Worm (Caenorhabditis elegans) whole organism, L1 larva: ENCODE results near the gene dyci-1.
A peak's percentile ranks its signal among the peaks of the same experiment; 100 is the strongest.

Experiments used
- C16A3.4 ChIP-seq: fragments of 150-350 bp; optimal IDR thresholded peaks from 2 replicates; lab custom pipeline; 2014; ENCODE audit warnings: missing biosample characterization, missing genetic modification characterization
- Y116A8C.19 ChIP-seq: sonication (generic microtip); optimal IDR thresholded peaks from 2 replicates; lab custom pipeline; 2016; ENCODE audit warnings: missing compliant biosample characterization, missing genetic modification characterization, borderline replicate concordance
- ama-1 ChIP-seq: fragments of 150-350 bp; optimal IDR thresholded peaks from 2 replicates; lab custom pipeline; 2014
- blmp-1 ChIP-seq: fragments of 150-350 bp; optimal IDR thresholded peaks from 2 replicates; lab custom pipeline; 2014; ENCODE audit warnings: missing biosample characterization, missing genetic modification characterization
- ceh-63 ChIP-seq: fragments of 200-800 bp; sonication (Bioruptor generic); optimal IDR thresholded peaks from 2 replicates; lab custom pipeline; 2018; ENCODE audit warnings: mild to moderate bottlenecking, missing genetic modification characterization, missing compliant biosample characterization
- ceh-8 ChIP-seq: fragments of 200-800 bp; sonication (Bioruptor generic); optimal IDR thresholded peaks from 2 replicates; lab custom pipeline; 2018; ENCODE audit warnings: mild to moderate bottlenecking, missing genetic modification characterization, moderate library complexity, missing compliant biosample characterization
- ceh-82 ChIP-seq, 3 experiments: fragments of 150-350 bp in 1 of 3; sonication (generic microtip) in 2 of 3; optimal IDR thresholded peaks; 2 replicates each; lab custom pipeline; 2014 to 2017; ENCODE audit warnings: missing biosample characterization in 3 of 3, missing genetic modification characterization in 3 of 3
- ceh-90 ChIP-seq: sonication (generic microtip); optimal IDR thresholded peaks from 2 replicates; lab custom pipeline; 2016; ENCODE audit warnings: missing genetic modification characterization, missing compliant biosample characterization
- ces-1 ChIP-seq: fragments of 150-350 bp; optimal IDR thresholded peaks from 2 replicates; lab custom pipeline; 2014; ENCODE audit warnings: missing biosample characterization, missing genetic modification reagents, missing genetic modification characterization
- dpl-1 ChIP-seq, 3 experiments: fragments of 150-350 bp in 2 of 3; sonication (generic microtip) in 1 of 3; optimal IDR thresholded peaks; 2 replicates each; lab custom pipeline; 2014 to 2017; ENCODE audit warnings: missing biosample characterization in 3 of 3, missing genetic modification characterization in 3 of 3, missing genetic modification reagents in 3 of 3
- dsc-1 ChIP-seq: sonication (generic microtip); optimal IDR thresholded peaks from 2 replicates; lab custom pipeline; 2016; ENCODE audit warnings: mild to moderate bottlenecking, missing genetic modification characterization, missing compliant biosample characterization
- efl-3 ChIP-seq: fragments of 200-800 bp; sonication (Bioruptor generic); optimal IDR thresholded peaks from 2 replicates; lab custom pipeline; 2018; ENCODE audit warnings: mild to moderate bottlenecking, missing genetic modification characterization, missing compliant biosample characterization
- elt-2 ChIP-seq: sonication (generic microtip); optimal IDR thresholded peaks from 2 replicates; lab custom pipeline; 2016; ENCODE audit warnings: missing genetic modification characterization, mild to moderate bottlenecking, inconsistent platforms, missing compliant biosample characterization, missing genetic modification reagents
- ets-5 ChIP-seq: fragments of 200-800 bp; sonication (Bioruptor generic); IDR thresholded peaks from 2 replicates; pipeline ENCODE4 v1.3.6; 2022; ENCODE audit warnings: missing genetic modification characterization, missing compliant biosample characterization
- fkh-4 ChIP-seq: sonication (generic microtip); optimal IDR thresholded peaks from 2 replicates; lab custom pipeline; 2016; ENCODE audit warnings: missing compliant biosample characterization, missing genetic modification characterization, borderline replicate concordance
- jun-1 ChIP-seq: fragments of 150-350 bp; optimal IDR thresholded peaks from 2 replicates; lab custom pipeline; 2014; ENCODE audit warnings: missing biosample characterization, missing genetic modification reagents, missing genetic modification characterization
- lin-13 ChIP-seq: fragments of 150-350 bp; optimal IDR thresholded peaks from 2 replicates; lab custom pipeline; 2014; ENCODE audit warnings: missing biosample characterization, missing genetic modification reagents, missing genetic modification characterization
- lin-14 ChIP-seq: fragments of 200-800 bp; sonication (Bioruptor generic); optimal IDR thresholded peaks from 2 replicates; lab custom pipeline; 2018; ENCODE audit warnings: mild to moderate bottlenecking, missing genetic modification characterization, moderate library complexity, missing compliant biosample characterization
- lin-15B ChIP-seq: fragments of 150-350 bp; sonication (generic microtip); optimal IDR thresholded peaks from 3 replicates; lab custom pipeline; 2014; ENCODE audit warnings: missing biosample characterization, missing genetic modification characterization
- lin-35 ChIP-seq, 2 experiments: fragments of 150-350 bp; optimal IDR thresholded peaks; 2 replicates each; lab custom pipeline; 2014; ENCODE audit warnings: missing biosample characterization in 2 of 2, missing genetic modification characterization in 2 of 2, missing genetic modification reagents in 2 of 2
- lsy-2 ChIP-seq, 2 experiments: fragments of 150-350 bp; optimal IDR thresholded peaks; 2 replicates each; lab custom pipeline; 2014; ENCODE audit warnings: missing biosample characterization in 2 of 2, missing genetic modification characterization in 2 of 2
- mab-9 ChIP-seq: fragments of 200-800 bp; sonication (Bioruptor generic); IDR thresholded peaks from 2 replicates; pipeline ENCODE4 v1.3.6; 2022; ENCODE audit warnings: missing genetic modification reagents, missing genetic modification characterization, missing compliant biosample characterization
- mdl-1 ChIP-seq, 2 experiments: fragments of 150-350 bp; optimal IDR thresholded peaks; 2 replicates each; lab custom pipeline; 2014 to 2017; ENCODE audit warnings: missing biosample characterization in 2 of 2, missing genetic modification characterization in 2 of 2, inconsistent platforms in 1 of 2
- mep-1 ChIP-seq: fragments of 150-350 bp; optimal IDR thresholded peaks from 2 replicates; lab custom pipeline; 2014; ENCODE audit warnings: missing biosample characterization, missing genetic modification characterization
- nhr-19 ChIP-seq: fragments of 200-800 bp; sonication (Bioruptor generic); conservative IDR thresholded peaks from 2 replicates; pipeline ENCODE4 v1.3.6; 2022; ENCODE audit warnings: missing genetic modification characterization, missing compliant biosample characterization
- nhr-20 ChIP-seq: sonication (generic microtip); optimal IDR thresholded peaks from 2 replicates; lab custom pipeline; 2016; ENCODE audit warnings: mild to moderate bottlenecking, missing genetic modification characterization, missing compliant biosample characterization
- nhr-47 ChIP-seq: sonication (generic microtip); optimal IDR thresholded peaks from 2 replicates; lab custom pipeline; 2016; ENCODE audit warnings: mild to moderate bottlenecking, missing genetic modification characterization, moderate library complexity, missing compliant biosample characterization
- nhr-71 ChIP-seq: sonication (generic microtip); optimal IDR thresholded peaks from 2 replicates; lab custom pipeline; 2016; ENCODE audit warnings: mild to moderate bottlenecking, missing genetic modification characterization, moderate library complexity, missing compliant biosample characterization
- pag-3 ChIP-seq: sonication (generic microtip); optimal IDR thresholded peaks from 2 replicates; lab custom pipeline; 2017; ENCODE audit warnings: missing genetic modification characterization, mild to moderate bottlenecking, missing compliant biosample characterization, antibody characterized with exemption, borderline replicate concordance; ENCODE audit not compliant: insufficient read depth
- pqm-1 ChIP-seq: sonication (generic microtip); optimal IDR thresholded peaks from 3 replicates; lab custom pipeline; 2017; ENCODE audit warnings: missing biosample characterization, missing genetic modification characterization
- rnt-1 ChIP-seq: sonication (generic microtip); optimal IDR thresholded peaks from 2 replicates; lab custom pipeline; 2016; ENCODE audit warnings: mild to moderate bottlenecking, missing genetic modification characterization, moderate library complexity, missing compliant biosample characterization
- skn-1 ChIP-seq: fragments of 150-350 bp; optimal IDR thresholded peaks from 2 replicates; lab custom pipeline; 2014; ENCODE audit warnings: missing biosample characterization, missing genetic modification characterization
- snu-23 ChIP-seq: sonication (generic microtip); optimal IDR thresholded peaks from 2 replicates; lab custom pipeline; 2016; ENCODE audit warnings: missing genetic modification characterization, missing compliant biosample characterization
- sox-4 ChIP-seq: sonication (generic microtip); optimal IDR thresholded peaks from 2 replicates; lab custom pipeline; 2016; ENCODE audit warnings: missing genetic modification characterization, missing compliant biosample characterization
- unc-130 ChIP-seq: fragments of 150-350 bp; optimal IDR thresholded peaks from 2 replicates; lab custom pipeline; 2017; ENCODE audit warnings: missing biosample characterization, missing genetic modification characterization, inconsistent platforms
- unc-98 ChIP-seq: fragments of 200-800 bp; sonication (Bioruptor generic); IDR thresholded peaks from 2 replicates; pipeline ENCODE4 v1.3.6; 2022; ENCODE audit warnings: missing genetic modification characterization, missing compliant biosample characterization
- vab-15 ChIP-seq: sonication (generic microtip); optimal IDR thresholded peaks from 2 replicates; lab custom pipeline; 2017; ENCODE audit warnings: missing genotype, mild to moderate bottlenecking, missing genetic modification characterization, missing compliant biosample characterization
- zip-4 ChIP-seq: fragments of 200-800 bp; sonication (Bioruptor generic); optimal IDR thresholded peaks from 2 replicates; lab custom pipeline; 2018; ENCODE audit warnings: mild to moderate bottlenecking, missing genetic modification characterization, moderate library complexity, missing compliant biosample characterization

dyci-1 gene

DNA sequence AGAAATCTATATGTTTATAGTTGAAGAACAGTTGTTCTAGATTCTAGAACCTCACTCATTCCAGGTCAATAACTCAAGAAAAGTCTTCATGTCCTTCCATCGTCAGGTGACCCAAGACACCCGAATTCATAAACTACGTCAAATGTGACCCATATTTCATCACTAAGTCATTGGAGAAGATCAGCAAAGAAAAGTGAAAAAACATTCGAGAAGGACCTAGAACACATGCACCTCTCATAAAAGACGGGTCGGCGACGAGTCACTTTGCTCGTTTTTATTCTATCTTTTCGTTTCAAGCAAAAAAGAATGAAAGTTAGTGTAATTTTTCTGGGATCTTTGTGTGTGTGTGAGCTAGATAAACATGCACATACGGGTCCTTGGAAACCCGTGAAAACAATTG lies 33.9 kb downstream of the dyci-1 start (continued):
- TF ChIP-seq C16A3.4 (tag; lab: Kevin White, UChicago) (no peak), ceh-82 (tag; optimal IDR thresholded peaks at IDR 0.05; lab: Kevin White, UChicago) (no peak), pag-3 (tag; lab: Kevin White, UChicago) (no peak), nhr-71 (tag; lab: Kevin White, UChicago) (peak; percentile 82), pqm-1 (no peak), ets-5 (GFP tag; lab: Robert Waterston, UW) (no peak), mab-9 (no peak), ceh-63 (no peak), skn-1 (tag; lab: Kevin White, UChicago) (no peak), vab-15 (no peak)
- TF ChIP-seq, all 84 proteins: peak for 10

DNA sequence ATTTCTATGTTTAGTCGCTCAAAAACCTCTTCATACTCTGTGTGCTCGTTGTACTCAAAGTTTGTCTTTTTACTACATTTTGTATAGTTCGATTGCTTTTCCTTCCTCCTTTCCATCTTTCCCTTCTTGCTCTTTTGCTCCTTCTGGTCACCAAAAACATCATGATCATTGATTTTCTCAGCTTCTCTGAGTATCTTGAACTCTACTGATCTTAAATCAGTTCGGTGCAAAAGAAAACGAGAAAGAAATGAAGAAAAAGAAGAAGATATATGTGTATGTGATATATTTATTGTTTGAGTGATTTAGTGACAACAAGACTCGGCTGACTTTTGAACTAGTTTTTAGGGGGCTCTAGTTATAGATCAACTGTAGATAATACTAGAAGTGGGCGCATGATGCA lies 35.0 kb downstream of the dyci-1 start:
- TF ChIP-seq Y116A8C.19 (tag; lab: Kevin White, UChicago) (no peak), lin-14 (GFP tag; lab: Kevin White, UChicago) (peak; percentile 55), ceh-8 (GFP tag; lab: Kevin White, UChicago) (no peak), unc-98 (GFP tag; lab: Robert Waterston, UW) (no peak), lsy-2 (tag; optimal IDR thresholded peaks at IDR 0.05; lab: Kevin White, UChicago) (peak in 1 of 2 experiments; percentile 22), lin-35 (GFP tag; optimal IDR thresholded peaks at IDR 0.05; lab: Kevin White, UChicago) (no peak), nhr-71 (tag; lab: Kevin White, UChicago) (peak; percentile 68), nhr-19 (GFP tag; lab: Robert Waterston, UW) (0 out of 2 replicates have a peak, but pooled peaks have one; percentile 25), jun-1 (tag; lab: Kevin White, UChicago) (no peak), pqm-1 (no peak), efl-3 (GFP tag; lab: Kevin White, UChicago) (no peak), ets-5 (GFP tag; lab: Robert Waterston, UW) (no peak), sox-4 (tag; lab: Kevin White, UChicago) (no peak), mep-1 (tag; lab: Kevin White, UChicago) (peak; percentile 9), lin-15B (no peak), rnt-1 (peak; percentile 58), ceh-90 (no peak), skn-1 (tag; lab: Kevin White, UChicago) (no peak), dsc-1 (tag; lab: Kevin White, UChicago) (peak; percentile 16), nhr-20 (tag; lab: Kevin White, UChicago) (peak; percentile 6), zip-4 (GFP tag; lab: Kevin White, UChicago) (no peak), ama-1 (lab: Kevin White, UChicago) (no peak), ces-1 (no peak), blmp-1 (no peak), snu-23 (GFP tag; lab: Kevin White, UChicago) (peak; percentile 22)

DNA sequence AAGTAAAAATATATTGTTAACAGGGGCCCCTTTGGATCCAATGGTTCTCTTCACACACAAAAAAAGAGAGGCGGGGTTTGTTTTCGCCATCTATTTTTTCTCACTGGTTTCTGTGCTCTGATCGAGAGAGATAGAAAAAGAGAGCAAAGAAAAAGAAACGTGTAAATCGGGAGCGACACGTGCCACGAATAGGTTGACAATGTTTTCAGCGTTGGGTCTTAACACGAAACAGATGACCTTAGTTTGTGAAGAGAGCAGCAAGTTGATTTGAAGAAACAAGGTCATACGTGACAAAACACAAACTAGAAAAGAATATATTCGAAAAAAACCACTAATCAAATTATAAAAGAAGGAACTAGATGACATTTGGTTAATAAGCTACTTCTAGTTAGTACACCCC lies 36.6 kb downstream of the dyci-1 start, which contains the start of gene lin-45:
Gene lin-45 (minus strand): TSS at position 82 of the 400 bp plus-strand sequence.
- TF ChIP-seq unc-130 (peak; percentile 31), nhr-47 (tag; lab: Kevin White, UChicago) (no peak), lin-14 (GFP tag; lab: Kevin White, UChicago) (peak; percentile 54), dpl-1 (GFP tag; optimal IDR thresholded peaks at IDR 0.05; lab: Kevin White, UChicago) (no peak), snu-23 (GFP tag; lab: Kevin White, UChicago) (peak; percentile 8), elt-2 (tag; lab: Kevin White, UChicago) (no peak), nhr-71 (tag; lab: Kevin White, UChicago) (peak; percentile 55), ceh-8 (GFP tag; lab: Kevin White, UChicago) (peak; percentile 14), rnt-1 (peak; percentile 42), lsy-2 (tag; optimal IDR thresholded peaks at IDR 0.05; lab: Kevin White, UChicago) (peak in 1 of 2 experiments; percentile 12), nhr-19 (GFP tag; lab: Robert Waterston, UW) (peak; percentile 24; the same call in 1 of the 2 replicates), fkh-4 (tag; lab: Kevin White, UChicago) (peak; percentile 82), mdl-1 (tag; optimal IDR thresholded peaks at IDR 0.05; lab: Kevin White, UChicago) (peak in 1 of 2 experiments; percentile 43), dsc-1 (tag; lab: Kevin White, UChicago) (peak; percentile 92), lin-13 (no peak)
